Worm (Caenorhabditis elegans) whole organism, L2 larva: ENCODE results near the gene kel-3.

Source experiments
- C34F6.9 ChIP-seq: fragments of 150-350 bp; optimal IDR thresholded peaks from 2 replicates; lab custom pipeline; 2014; ENCODE audit warnings: missing biosample characterization, missing genetic modification characterization
- R02D3.7 ChIP-seq: fragments of 150-350 bp; optimal IDR thresholded peaks from 2 replicates; lab custom pipeline; 2014; ENCODE audit warnings: missing biosample characterization, missing genetic modification characterization
- Y55F3AM.14 ChIP-seq: fragments of 200-800 bp; sonication (Bioruptor generic); optimal IDR thresholded peaks from 2 replicates; lab custom pipeline; 2018; ENCODE audit warnings: mild to moderate bottlenecking, missing genetic modification characterization, missing compliant biosample characterization
- ZK546.5 ChIP-seq: sonication (generic microtip); optimal IDR thresholded peaks from 2 replicates; lab custom pipeline; 2017; ENCODE audit warnings: missing biosample characterization, missing genetic modification characterization
- alr-1 ChIP-seq: fragments of 150-350 bp; optimal IDR thresholded peaks from 2 replicates; lab custom pipeline; 2014; ENCODE audit warnings: missing biosample characterization, missing genetic modification characterization
- aly-2 ChIP-seq: fragments of 150-350 bp; optimal IDR thresholded peaks from 2 replicates; lab custom pipeline; 2014; ENCODE audit warnings: missing biosample characterization, missing genetic modification characterization
- ama-1 ChIP-seq: fragments of 150-350 bp; optimal IDR thresholded peaks from 2 replicates; lab custom pipeline; 2018; ENCODE audit warnings: inconsistent platforms
- blmp-1 ChIP-seq: sonication (generic microtip); optimal IDR thresholded peaks from 2 replicates; lab custom pipeline; 2017; ENCODE audit warnings: missing genetic modification characterization, mild to moderate bottlenecking, missing compliant biosample characterization, antibody characterized with exemption, moderate library complexity; ENCODE audit not compliant: insufficient read depth
- ceh-16 ChIP-seq: fragments of 150-350 bp; optimal IDR thresholded peaks from 2 replicates; lab custom pipeline; 2014; ENCODE audit warnings: missing biosample characterization, missing genetic modification characterization
- ceh-82 ChIP-seq: fragments of 150-350 bp; optimal IDR thresholded peaks from 2 replicates; lab custom pipeline; 2014; ENCODE audit warnings: missing biosample characterization, missing genetic modification characterization
- crh-2 ChIP-seq: sonication (generic microtip); optimal IDR thresholded peaks from 2 replicates; lab custom pipeline; 2017; ENCODE audit warnings: missing biosample characterization, missing genetic modification characterization
- egl-27 ChIP-seq: sonication (generic microtip); optimal IDR thresholded peaks from 3 replicates; lab custom pipeline; 2017; ENCODE audit warnings: missing biosample characterization, missing genetic modification reagents, missing genetic modification characterization
- elt-3 ChIP-seq: sonication (generic microtip); optimal IDR thresholded peaks from 2 replicates; lab custom pipeline; 2017; ENCODE audit warnings: missing biosample characterization, missing genetic modification characterization
- fos-1 ChIP-seq: fragments of 150-350 bp; optimal IDR thresholded peaks from 2 replicates; lab custom pipeline; 2014; ENCODE audit warnings: missing biosample characterization, missing genetic modification characterization
- gmeb-1 ChIP-seq: fragments of 150-350 bp; optimal IDR thresholded peaks from 2 replicates; lab custom pipeline; 2014; ENCODE audit warnings: missing biosample characterization, missing genetic modification characterization
- lin-11 ChIP-seq: fragments of 150-350 bp; sonication (generic microtip); optimal IDR thresholded peaks from 2 replicates; lab custom pipeline; 2014; ENCODE audit warnings: missing biosample characterization, missing genetic modification characterization, inconsistent platforms, mixed read lengths
- lin-13 ChIP-seq: fragments of 150-350 bp; optimal IDR thresholded peaks from 2 replicates; lab custom pipeline; 2014; ENCODE audit warnings: missing biosample characterization, missing genetic modification reagents, missing genetic modification characterization
- lin-39 ChIP-seq: fragments of 150-350 bp; optimal IDR thresholded peaks from 2 replicates; lab custom pipeline; 2014; ENCODE audit warnings: missing biosample characterization, missing genetic modification reagents, missing genetic modification characterization
- lsy-2 ChIP-seq, 2 experiments: fragments of 150-350 bp in 1 of 2; sonication (generic microtip) in 1 of 2; optimal IDR thresholded peaks; 2 replicates each; lab custom pipeline; 2014 to 2017; ENCODE audit warnings: missing biosample characterization in 2 of 2, missing genetic modification characterization in 2 of 2
- mab-5 ChIP-seq: fragments of 150-350 bp; optimal IDR thresholded peaks from 2 replicates; lab custom pipeline; 2014; ENCODE audit warnings: missing biosample characterization, missing genetic modification characterization
- mdl-1 ChIP-seq, 2 experiments: fragments of 150-350 bp in 1 of 2; sonication (generic microtip) in 1 of 2; optimal IDR thresholded peaks; 2 replicates each; lab custom pipeline; 2017; ENCODE audit warnings: missing biosample characterization in 2 of 2, missing genetic modification characterization in 2 of 2
- nhr-11 ChIP-seq: fragments of 150-350 bp; optimal IDR thresholded peaks from 2 replicates; lab custom pipeline; 2014; ENCODE audit warnings: missing biosample characterization, missing genetic modification characterization
- nhr-12 ChIP-seq: fragments of 150-350 bp; optimal IDR thresholded peaks from 2 replicates; lab custom pipeline; 2014; ENCODE audit warnings: missing biosample characterization, missing genetic modification characterization
- nhr-129 ChIP-seq: fragments of 150-350 bp; optimal IDR thresholded peaks from 2 replicates; lab custom pipeline; 2014; ENCODE audit warnings: missing biosample characterization, missing genetic modification characterization
- nhr-23 ChIP-seq: fragments of 150-350 bp; optimal IDR thresholded peaks from 2 replicates; lab custom pipeline; 2014; ENCODE audit warnings: missing biosample characterization, missing genetic modification reagents, missing genetic modification characterization
- nhr-237 ChIP-seq: fragments of 150-350 bp; optimal IDR thresholded peaks from 2 replicates; lab custom pipeline; 2014; ENCODE audit warnings: missing biosample characterization, missing genetic modification characterization
- nhr-25 ChIP-seq: fragments of 150-350 bp; sonication (generic microtip); optimal IDR thresholded peaks from 3 replicates; lab custom pipeline; 2014; ENCODE audit warnings: missing biosample characterization, missing genetic modification characterization
- nhr-6 ChIP-seq: fragments of 150-350 bp; optimal IDR thresholded peaks from 2 replicates; lab custom pipeline; 2014; ENCODE audit warnings: missing biosample characterization, missing genetic modification characterization
- nhr-77 ChIP-seq: fragments of 150-350 bp; optimal IDR thresholded peaks from 2 replicates; lab custom pipeline; 2014; ENCODE audit warnings: missing biosample characterization, missing genetic modification characterization
- peb-1 ChIP-seq: fragments of 150-350 bp; optimal IDR thresholded peaks from 2 replicates; lab custom pipeline; 2014; ENCODE audit warnings: missing biosample characterization, missing genetic modification characterization
- sem-4 ChIP-seq: fragments of 150-350 bp; optimal IDR thresholded peaks from 2 replicates; lab custom pipeline; 2014; ENCODE audit warnings: missing biosample characterization, missing genetic modification reagents, missing genetic modification characterization
- skn-1 ChIP-seq: sonication (generic microtip); optimal IDR thresholded peaks from 2 replicates; lab custom pipeline; 2017; ENCODE audit warnings: missing biosample characterization, missing genetic modification characterization
- sma-3 ChIP-seq: sonication (generic microtip); optimal IDR thresholded peaks from 2 replicates; lab custom pipeline; 2016; ENCODE audit warnings: missing genetic modification reagents, missing genetic modification characterization, missing compliant biosample characterization
- sma-9 ChIP-seq, 2 experiments: fragments of 150-350 bp in 1 of 2; sonication (generic microtip) in 1 of 2; optimal IDR thresholded peaks; 2 replicates each; lab custom pipeline; 2014 to 2016; ENCODE audit warnings: missing genetic modification characterization in 2 of 2, mild to moderate bottlenecking in 1 of 2, missing biosample characterization in 1 of 2, missing compliant biosample characterization in 1 of 2, missing genetic modification reagents in 1 of 2, moderate library complexity in 1 of 2
- snpc-4 ChIP-seq: fragments of 150-350 bp; optimal IDR thresholded peaks from 2 replicates; lab custom pipeline; 2014; ENCODE audit warnings: missing biosample characterization, missing genetic modification characterization
- unc-55 ChIP-seq: fragments of 150-350 bp; sonication (generic microtip); optimal IDR thresholded peaks from 3 replicates; lab custom pipeline; 2014; ENCODE audit warnings: missing biosample characterization, missing genetic modification reagents, missing genetic modification characterization
- ztf-1 ChIP-seq: fragments of 200-800 bp; sonication (Bioruptor generic); conservative IDR thresholded peaks from 2 replicates; pipeline ENCODE4 v1.3.6; 2022; ENCODE audit warnings: missing genetic modification characterization, missing compliant biosample characterization
- ztf-11 ChIP-seq: sonication (generic microtip); optimal IDR thresholded peaks from 2 replicates; lab custom pipeline; 2017; ENCODE audit warnings: missing biosample characterization, missing genetic modification characterization
- ztf-4 ChIP-seq: fragments of 150-350 bp; optimal IDR thresholded peaks from 2 replicates; lab custom pipeline; 2014; ENCODE audit warnings: missing biosample characterization, missing genetic modification characterization

Gene kel-3

DNA sequence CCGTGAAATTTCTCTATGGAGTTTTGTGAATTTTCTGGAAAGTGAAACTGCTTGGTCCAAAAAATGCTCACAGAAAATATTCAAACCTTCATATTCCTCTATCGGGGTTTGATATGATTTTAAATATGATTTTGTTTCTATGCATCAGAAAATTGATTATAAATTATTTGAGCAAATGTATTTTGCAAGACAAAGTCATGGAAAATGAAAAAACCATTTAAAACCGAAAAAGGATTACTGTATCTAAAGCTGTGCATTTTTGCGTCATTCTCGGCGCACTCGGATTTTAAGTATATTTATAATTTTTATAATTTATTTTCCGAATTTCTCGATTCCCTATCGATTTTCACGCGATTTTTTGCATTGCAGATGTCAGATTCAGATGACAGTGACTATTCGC is 6.9 kb downstream of the kel-3 start, which contains the start of gene pssy-2:
Gene pssy-2, plus strand, starts transcription at position 301 of the 400 bp plus-strand sequence.
- TF ChIP-seq mab-5 (tag; lab: Kevin White, UChicago) = no peak
- TF ChIP-seq nhr-6 = no peak
- no peak for TF ChIP-seq ZK546.5 (tag; lab: Kevin White, UChicago)
- TF ChIP-seq nhr-25 (tag; lab: Kevin White, UChicago) = no peak
- no peak for TF ChIP-seq egl-27
- no peak for TF ChIP-seq lin-13
- no peak for TF ChIP-seq mdl-1 (tag; optimal IDR thresholded peaks at IDR 0.05; lab: Kevin White, UChicago)
- TF ChIP-seq sem-4 (tag; lab: Kevin White, UChicago) = no peak
- TF ChIP-seq skn-1 (tag; lab: Kevin White, UChicago) = no peak
- no peak for TF ChIP-seq aly-2 (tag; lab: Kevin White, UChicago)
- no peak for TF ChIP-seq ama-1 (lab: Kevin White, UChicago)
- no peak for TF ChIP-seq ztf-11 (tag; lab: Kevin White, UChicago)
- TF ChIP-seq lin-39 (tag; lab: Kevin White, UChicago) = no peak
- TF ChIP-seq, all 48 proteins: peak for 0

DNA sequence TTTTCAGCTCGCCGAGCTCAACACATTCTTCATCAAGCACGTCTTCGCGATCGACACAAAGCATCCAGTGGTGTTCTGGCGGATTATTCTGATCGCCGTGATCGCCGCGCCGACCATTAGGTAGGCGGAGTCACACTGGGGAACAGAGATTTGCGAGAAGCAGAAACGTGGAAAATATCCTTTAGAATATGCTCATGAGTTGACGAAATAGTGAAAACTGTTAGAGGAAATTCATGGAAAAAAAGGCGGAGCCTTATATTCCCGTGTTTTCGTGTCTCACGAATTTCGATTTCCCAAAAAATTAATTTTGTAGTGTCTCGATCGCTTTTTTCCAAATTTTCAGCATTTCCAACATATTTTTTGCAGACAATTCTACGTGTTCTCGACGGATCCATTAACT is 9.9 kb downstream of the kel-3 start:
- TF ChIP-seq ceh-16 (tag; lab: Kevin White, UChicago) (no peak), nhr-25 (tag; lab: Kevin White, UChicago) (no peak), sma-3 (GFP tag; lab: Kevin White, UChicago) (no peak), snpc-4 (tag; lab: Kevin White, UChicago) (no peak), alr-1 (no peak), unc-55 (GFP tag; lab: Kevin White, UChicago) (no peak), nhr-237 (tag; lab: Kevin White, UChicago) (no peak), egl-27 (no peak), ZK546.5 (tag; lab: Kevin White, UChicago) (no peak), nhr-77 (no peak), elt-3 (no peak), peb-1 (no peak), lin-39 (tag; lab: Kevin White, UChicago) (no peak), ama-1 (lab: Kevin White, UChicago) (no peak), lin-13 (no peak), ztf-1 (GFP tag; lab: Robert Waterston, UW) (no peak), fos-1 (no peak), ceh-82 (tag; lab: Kevin White, UChicago) (no peak)

DNA sequence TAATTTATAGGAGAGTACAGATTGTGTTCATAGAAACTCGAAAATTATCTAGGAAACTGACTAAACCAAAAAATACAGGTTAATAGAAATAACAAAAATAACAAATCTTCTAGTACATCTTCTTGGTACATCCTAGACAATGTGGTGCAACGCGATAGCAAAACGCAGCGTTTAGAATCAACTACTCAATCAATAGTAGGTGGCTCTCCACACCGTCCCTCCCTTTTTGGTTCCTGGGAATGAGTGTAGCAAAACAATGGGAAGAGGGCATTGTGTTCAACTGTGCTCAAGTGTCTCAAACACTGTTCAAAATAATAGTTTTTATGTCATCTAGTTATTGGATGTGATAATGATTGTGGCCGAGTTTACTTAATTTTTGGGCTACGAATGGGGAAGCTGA is 12.1 kb downstream of the kel-3 start, which contains the start of gene T27E9.6:
Gene T27E9.6, minus strand, starts transcription at position 101 of the 400 bp plus-strand sequence.
- TF ChIP-seq gmeb-1 = no peak

DNA sequence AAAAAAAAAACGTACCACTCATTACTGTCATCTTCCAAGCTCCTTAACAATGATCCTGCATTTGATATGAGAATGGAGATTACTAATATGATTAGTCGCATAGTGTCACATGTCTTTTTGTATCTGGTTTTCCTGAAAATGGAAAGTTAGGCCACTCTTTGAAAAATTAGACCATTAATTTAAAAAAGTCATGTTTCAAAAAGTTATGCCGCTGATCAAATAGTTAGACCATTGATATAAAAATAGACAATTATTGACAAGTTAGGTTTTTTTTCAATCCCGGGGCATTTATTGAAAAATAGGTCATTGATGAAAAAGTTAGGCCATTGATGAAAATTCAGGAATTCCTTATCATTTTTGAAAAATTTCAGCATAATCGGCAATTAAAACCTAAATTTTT is 19.4 kb downstream of the kel-3 start, which contains the start of gene acc-4:
Gene acc-4, minus strand, starts transcription at position 101 of the 400 bp plus-strand sequence.
- TF ChIP-seq ztf-1 (GFP tag; lab: Robert Waterston, UW) (no peak), alr-1 (no peak), blmp-1 (tag; lab: Kevin White, UChicago) (no peak), lin-13 (no peak), snpc-4 (tag; lab: Kevin White, UChicago) (no peak), nhr-12 (tag; lab: Kevin White, UChicago) (no peak), lsy-2 (tag; optimal IDR thresholded peaks at IDR 0.05; lab: Kevin White, UChicago) (no peak), nhr-23 (tag; lab: Kevin White, UChicago) (no peak), nhr-11 (tag; lab: Kevin White, UChicago) (no peak), ceh-82 (tag; lab: Kevin White, UChicago) (no peak), nhr-129 (tag; lab: Kevin White, UChicago) (no peak), nhr-237 (tag; lab: Kevin White, UChicago) (no peak), crh-2 (tag; lab: Kevin White, UChicago) (no peak), lin-11 (tag; lab: Kevin White, UChicago) (no peak), ama-1 (lab: Kevin White, UChicago) (no peak), R02D3.7 (no peak)

DNA sequence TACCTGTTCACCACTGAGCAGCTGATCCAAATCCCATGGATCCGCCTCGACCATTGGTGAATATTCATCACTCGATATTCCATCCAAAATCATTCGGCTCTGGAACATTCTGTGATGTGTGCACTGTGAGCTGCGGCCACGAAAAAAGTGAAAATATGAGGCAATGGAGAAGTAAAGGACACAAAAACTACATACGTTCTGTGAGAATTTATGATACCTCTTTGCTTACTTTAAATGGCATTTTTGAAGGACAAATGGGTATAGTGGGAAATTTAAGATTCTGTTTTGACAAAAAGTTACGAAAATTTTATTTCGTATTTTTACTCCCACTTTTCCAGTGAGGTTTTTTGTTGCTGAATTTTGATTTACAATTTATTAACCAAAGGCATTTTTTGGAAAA is 27.8 kb downstream of the kel-3 start, which contains the start of gene twk-40:
Gene twk-40, minus strand, starts transcription at position 101 of the 400 bp plus-strand sequence.
- TF ChIP-seq aly-2 (tag; lab: Kevin White, UChicago) = no peak
- TF ChIP-seq R02D3.7 = no peak
- TF ChIP-seq skn-1 (tag; lab: Kevin White, UChicago) = no peak
- no peak for TF ChIP-seq lin-13
- no peak for TF ChIP-seq lsy-2 (tag; optimal IDR thresholded peaks at IDR 0.05; lab: Kevin White, UChicago)
- no peak for TF ChIP-seq nhr-6
- TF ChIP-seq mdl-1 (tag; optimal IDR thresholded peaks at IDR 0.05; lab: Kevin White, UChicago) = no peak
- no peak for TF ChIP-seq ceh-82 (tag; lab: Kevin White, UChicago)
- TF ChIP-seq sma-9 (GFP tag; optimal IDR thresholded peaks at IDR 0.05; lab: Kevin White, UChicago) = no peak
- TF ChIP-seq sma-9 (tag; optimal IDR thresholded peaks at IDR 0.05; lab: Kevin White, UChicago) = no peak
- TF ChIP-seq ztf-4 (tag; lab: Kevin White, UChicago) = no peak
- TF ChIP-seq C34F6.9 (tag; lab: Kevin White, UChicago) = no peak
- TF ChIP-seq Y55F3AM.14 = no peak
- TF ChIP-seq nhr-129 (tag; lab: Kevin White, UChicago) = no peak
- TF ChIP-seq egl-27 = no peak
- TF ChIP-seq nhr-12 (tag; lab: Kevin White, UChicago) = no peak
- TF ChIP-seq ztf-1 (GFP tag; lab: Robert Waterston, UW) = no peak
- no peak for TF ChIP-seq mab-5 (tag; lab: Kevin White, UChicago)
